Fruit fly (Drosophila melanogaster): ENCODE results near the gene eIF5B.

The eIF5B gene

dm6 chr3L:3460402-3461027 is at the start of gene eIF5B (continued):
- TF ChIP-seq CHES-1-like (GFP tag; optimal IDR thresholded peaks at IDR 0.05) (peak; percentile 22), NFAT (GFP tag; IDR thresholded peaks at IDR 0.05) (peak; percentile 87), Antp (GFP tag; optimal IDR thresholded peaks at IDR 0.05) (peak; percentile 59), ase (GFP tag; IDR thresholded peaks at IDR 0.05) (peak; percentile 84), NK7.1 (GFP tag; optimal IDR thresholded peaks at IDR 0.05) (no peak), fd96Cb (tag; optimal IDR thresholded peaks at IDR 0.05) (peak; percentile 67), unpg (GFP tag; optimal IDR thresholded peaks at IDR 0.05) (peak; percentile 73), trh (GFP tag; optimal IDR thresholded peaks at IDR 0.05) (peak; percentile 17), CG2202 (tag; optimal IDR thresholded peaks at IDR 0.05) (peak; percentile 49), Ets97D (GFP tag; optimal IDR thresholded peaks at IDR 0.05) (peak; percentile 12), Mad (GFP tag; optimal IDR thresholded peaks at IDR 0.05) (peak; percentile 38), CG17912 (GFP tag; optimal IDR thresholded peaks at IDR 0.05) (peak; percentile 29), Sin3A (optimal IDR thresholded peaks at IDR 0.05) (peak; percentile 34), tio (GFP tag; optimal IDR thresholded peaks at IDR 0.05) (peak; percentile 87), ac (GFP tag; optimal IDR thresholded peaks at IDR 0.05) (no peak), CG10462 (GFP tag; optimal IDR thresholded peaks at IDR 0.05) (peak; percentile 64), odd (GFP tag; optimal IDR thresholded peaks at IDR 0.05) (peak; percentile 59), CG7372 (GFP tag; IDR thresholded peaks at IDR 0.05) (peak; percentile 78), CG8924 (tag; optimal IDR thresholded peaks at IDR 0.05) (peak; percentile 84), sob (GFP tag; IDR thresholded peaks at IDR 0.05) (peak; percentile 74; the same call in 1 of the 2 replicates), CG1832 (GFP tag; optimal IDR thresholded peaks at IDR 0.05) (no peak), pfk (GFP tag; optimal IDR thresholded peaks at IDR 0.05) (no peak), sens (GFP tag) (peak; percentile 90), HmgZ (tag; optimal IDR thresholded peaks at IDR 0.05) (peak; percentile 77), Mes4 (GFP tag; optimal IDR thresholded peaks at IDR 0.05) (peak; percentile 1), bcd (GFP tag; optimal IDR thresholded peaks at IDR 0.05) (peak; percentile 80), bigmax (GFP tag; optimal IDR thresholded peaks at IDR 0.05) (peak; percentile 8), zf30C (GFP tag; optimal IDR thresholded peaks at IDR 0.05) (no peak), E2f1 (GFP tag; IDR thresholded peaks at IDR 0.05) (peak; percentile 83), sd (tag; optimal IDR thresholded peaks at IDR 0.05) (no peak), CG8388 (GFP tag; optimal IDR thresholded peaks at IDR 0.05) (peak; percentile 62), pros (GFP tag; optimal IDR thresholded peaks at IDR 0.05) (no peak), her (GFP tag; optimal IDR thresholded peaks at IDR 0.05) (no peak), Hsf (GFP tag; optimal IDR thresholded peaks at IDR 0.05) (peak; percentile 69), amos (GFP tag; IDR thresholded peaks at IDR 0.05; ENCODE audit: partially characterized antibody) (peak; percentile 44; the same call in 1 of the 2 replicates), tgo (GFP tag; IDR thresholded peaks at IDR 0.05) (peak; percentile 83), ewg (GFP tag; optimal IDR thresholded peaks at IDR 0.05) (peak; percentile 70), CG6683 (GFP tag; optimal IDR thresholded peaks at IDR 0.05) (peak; percentile 18), mld (GFP tag; IDR thresholded peaks at IDR 0.05; ENCODE audit: partially characterized antibody) (no peak), CG13296 (GFP tag; optimal IDR thresholded peaks at IDR 0.05) (peak; percentile 58), Eip74EF (GFP tag; optimal IDR thresholded peaks at IDR 0.05) (peak in 1 of 2 experiments; percentile 31), CG18011 (GFP tag; optimal IDR thresholded peaks at IDR 0.05) (peak; percentile 40), CG16779 (GFP tag; IDR thresholded peaks at IDR 0.05) (0 out of 2 replicates have a peak, but pooled peaks have one; percentile 32), Awh (GFP tag; IDR thresholded peaks at IDR 0.05) (peak; percentile 36), Gsc (GFP tag; IDR thresholded peaks at IDR 0.05) (peak; percentile 46), exex (tag; optimal IDR thresholded peaks at IDR 0.05) (peak; percentile 24), stc (GFP tag; IDR thresholded peaks at IDR 0.05) (peak; percentile 84), tup (GFP tag; optimal IDR thresholded peaks at IDR 0.05) (no peak), tap (tag; optimal IDR thresholded peaks at IDR 0.05) (peak; percentile 73), disco-r (GFP tag; optimal IDR thresholded peaks at IDR 0.05) (peak; percentile 24)
